Fruit fly (Drosophila melanogaster) whole organism, embryonic: ENCODE measurements around the gene CG10694.

Experiments
- B-H1 ChIP-seq: fragments of 200-800 bp; sonication (Bioruptor generic); IDR thresholded peaks from 3 replicates; pipeline ENCODE4 v1.3.6; 2022; ENCODE audit warnings: missing biosample characterization, missing genetic modification characterization
- CG10565 ChIP-seq: fragments of 200-800 bp; sonication (Bioruptor generic); optimal IDR thresholded peaks from 3 replicates; lab custom pipeline; 2016; ENCODE audit warnings: missing biosample characterization, mild to moderate bottlenecking, missing genetic modification characterization
- CG10979 ChIP-seq: fragments of 200-800 bp; sonication (Bioruptor generic); optimal IDR thresholded peaks from 2 replicates; lab custom pipeline; 2018; ENCODE audit warnings: missing biosample characterization, mild to moderate bottlenecking, missing genetic modification characterization, moderate library complexity
- CG11085 ChIP-seq: fragments of 200-800 bp; sonication (Bioruptor generic); IDR thresholded peaks from 2 replicates; pipeline ENCODE4 v1.3.6; 2022; ENCODE audit warnings: missing biosample characterization, missing genetic modification characterization
- CG11247 ChIP-seq: fragments of 200-800 bp; sonication (Bioruptor generic); IDR thresholded peaks from 2 replicates; pipeline ENCODE4 v1.3.6; 2022; ENCODE audit warnings: missing biosample characterization, missing genetic modification characterization
- CG11560 ChIP-seq: fragments of 200-800 bp; sonication (Bioruptor generic); IDR thresholded peaks from 3 replicates; pipeline ENCODE4 v1.3.6; 2022; ENCODE audit warnings: missing biosample characterization, missing genetic modification characterization
- CG11695 ChIP-seq: fragments of 200-800 bp; sonication (Bioruptor generic); IDR thresholded peaks from 3 replicates; pipeline ENCODE4 v1.3.6; 2022; ENCODE audit warnings: missing biosample characterization, missing genetic modification characterization
- CG12299 ChIP-seq: fragments of 200-800 bp; sonication (Bioruptor generic); optimal IDR thresholded peaks from 2 replicates; lab custom pipeline; 2018; ENCODE audit warnings: missing biosample characterization, mild to moderate bottlenecking, missing genetic modification characterization
- CG14965 ChIP-seq: fragments of 200-800 bp; sonication (Bioruptor generic); optimal IDR thresholded peaks from 2 replicates; lab custom pipeline; 2016; ENCODE audit warnings: missing biosample characterization, missing genetic modification characterization, borderline replicate concordance
- CG15269 ChIP-seq: fragments of 200-800 bp; sonication (Bioruptor generic); optimal IDR thresholded peaks from 2 replicates; lab custom pipeline; 2018; ENCODE audit warnings: missing biosample characterization, mild to moderate bottlenecking, missing genetic modification characterization, moderate library complexity
- CG17385 ChIP-seq: fragments of 200-800 bp; sonication (Bioruptor generic); optimal IDR thresholded peaks from 3 replicates; lab custom pipeline; 2018; ENCODE audit warnings: missing biosample characterization, mild to moderate bottlenecking, missing genetic modification characterization
- CG18599 ChIP-seq: fragments of 200-800 bp; sonication (Bioruptor generic); optimal IDR thresholded peaks from 3 replicates; lab custom pipeline; 2017; ENCODE audit warnings: missing biosample characterization, missing genetic modification characterization, mild to moderate bottlenecking, moderate library complexity, missing genetic modification reagents
- CG2202 ChIP-seq: fragments of 200-800 bp; sonication (Bioruptor generic); optimal IDR thresholded peaks from 2 replicates; lab custom pipeline; 2018; ENCODE audit warnings: missing biosample characterization, mild to moderate bottlenecking, missing genetic modification characterization
- CG2889 ChIP-seq: fragments of 200-800 bp; sonication (Bioruptor generic); IDR thresholded peaks from 3 replicates; pipeline ENCODE4 v1.3.6; 2022; ENCODE audit warnings: missing biosample characterization, missing genetic modification characterization
- CG31388 ChIP-seq: fragments of 200-800 bp; sonication (Bioruptor generic); optimal IDR thresholded peaks from 2 replicates; lab custom pipeline; 2016; ENCODE audit warnings: missing biosample characterization, missing genetic modification characterization
- CG34376 ChIP-seq: fragments of 200-800 bp; sonication (Bioruptor generic); optimal IDR thresholded peaks from 2 replicates; lab custom pipeline; 2018; ENCODE audit warnings: missing biosample characterization, mild to moderate bottlenecking, missing genetic modification characterization
- CG3726 ChIP-seq: fragments of 200-800 bp; sonication (Bioruptor generic); IDR thresholded peaks from 3 replicates; pipeline ENCODE4, ENCODE4 v1.3.6; 2022; ENCODE audit warnings: missing biosample characterization, missing genetic modification characterization
- CG4404 ChIP-seq: fragments of 200-800 bp; sonication (Bioruptor generic); IDR thresholded peaks from 2 replicates; pipeline ENCODE4 v1.3.6; 2022; ENCODE audit warnings: missing biosample characterization, missing genetic modification characterization
- CG6689 ChIP-seq: fragments of 200-800 bp; sonication (Bioruptor generic); IDR thresholded peaks from 2 replicates; pipeline ENCODE4 v1.3.6; 2022; ENCODE audit warnings: missing biosample characterization, missing genetic modification characterization
- CG8359 ChIP-seq: fragments of 200-800 bp; sonication (Bioruptor generic); optimal IDR thresholded peaks from 2 replicates; lab custom pipeline; 2017; ENCODE audit warnings: missing biosample characterization, mild to moderate bottlenecking, missing genetic modification characterization, borderline replicate concordance
- CG9797 ChIP-seq: fragments of 200-800 bp; sonication (Bioruptor generic); optimal IDR thresholded peaks from 3 replicates; lab custom pipeline; 2018; ENCODE audit warnings: missing biosample characterization, mild to moderate bottlenecking, missing genetic modification characterization
- CG9817 ChIP-seq: fragments of 200-800 bp; sonication (Bioruptor generic); optimal IDR thresholded peaks from 2 replicates; lab custom pipeline; 2018; ENCODE audit warnings: missing biosample characterization, mild to moderate bottlenecking, missing genetic modification characterization, moderate library complexity
- CkIIα-i1 ChIP-seq: fragments of 200-800 bp; sonication (Bioruptor generic); IDR thresholded peaks from 2 replicates; pipeline ENCODE4 v1.3.6; 2022; ENCODE audit warnings: missing biosample characterization, missing genetic modification characterization
- HHEX ChIP-seq: fragments of 200-800 bp; sonication (Bioruptor generic); optimal IDR thresholded peaks from 3 replicates; lab custom pipeline; 2017; ENCODE audit warnings: missing biosample characterization, mild to moderate bottlenecking, missing genetic modification characterization, missing genetic modification reagents
- Hand ChIP-seq: fragments of 200-800 bp; sonication (Bioruptor generic); optimal IDR thresholded peaks from 2 replicates; lab custom pipeline; 2017; ENCODE audit warnings: mild to moderate bottlenecking, missing biosample characterization, missing genetic modification reagents, missing genetic modification characterization
- Hmx ChIP-seq: fragments of 200-800 bp; sonication (Bioruptor generic); optimal IDR thresholded peaks from 2 replicates; lab custom pipeline; 2016; ENCODE audit warnings: missing biosample characterization, missing genetic modification characterization
- Lim3 ChIP-seq: fragments of 200-800 bp; sonication (Bioruptor generic); IDR thresholded peaks from 2 replicates; pipeline ENCODE4 v1.3.6; 2022; ENCODE audit warnings: missing biosample characterization, missing genetic modification characterization
- Mad ChIP-seq: fragments of 200-800 bp; sonication (Bioruptor generic); optimal IDR thresholded peaks from 2 replicates; lab custom pipeline; 2016; ENCODE audit warnings: missing biosample characterization, missing genetic modification characterization
- Nf-YA ChIP-seq: fragments of 200-800 bp; sonication (Bioruptor generic); IDR thresholded peaks from 2 replicates; pipeline ENCODE4 v1.3.6; 2022; ENCODE audit warnings: missing biosample characterization, missing genetic modification characterization
- NfI ChIP-seq: fragments of 200-800 bp; sonication (Bioruptor generic); optimal IDR thresholded peaks from 3 replicates; lab custom pipeline; 2018; ENCODE audit warnings: missing biosample characterization, mild to moderate bottlenecking, missing genetic modification characterization, moderate library complexity
- Opbp ChIP-seq: fragments of 200-800 bp; sonication (Bioruptor generic); IDR thresholded peaks from 3 replicates; pipeline ENCODE4 v1.3.6; 2022; ENCODE audit warnings: missing biosample characterization, missing genetic modification characterization; ENCODE audit not compliant: partially characterized antibody
- PHDP ChIP-seq: fragments of 200-800 bp; sonication (Bioruptor generic); optimal IDR thresholded peaks from 3 replicates; lab custom pipeline; 2018; ENCODE audit warnings: missing biosample characterization, mild to moderate bottlenecking, missing genetic modification characterization, moderate library complexity
- Ptx1 ChIP-seq: fragments of 200-800 bp; sonication (Bioruptor generic); IDR thresholded peaks from 2 replicates; pipeline ENCODE4 v1.3.6; 2022; ENCODE audit warnings: missing biosample characterization, missing genetic modification characterization
- Taf1 ChIP-seq: fragments of 200-800 bp; sonication (Bioruptor generic); IDR thresholded peaks from 2 replicates; pipeline ENCODE4 v1.3.6; 2022; ENCODE audit warnings: missing biosample characterization, missing genetic modification characterization
- Usf ChIP-seq: fragments of 200-800 bp; sonication (Bioruptor generic); optimal IDR thresholded peaks from 2 replicates; lab custom pipeline; 2017; ENCODE audit warnings: missing genotype, missing biosample characterization, missing genetic modification characterization
- abd-A ChIP-seq: fragments of 200-800 bp; sonication (Bioruptor generic); optimal IDR thresholded peaks from 3 replicates; lab custom pipeline; 2019; ENCODE audit warnings: missing biosample characterization, mild to moderate bottlenecking, missing genetic modification characterization, moderate library complexity
- az2 ChIP-seq: fragments of 200-800 bp; sonication (Bioruptor generic); optimal IDR thresholded peaks from 3 replicates; lab custom pipeline; 2016; ENCODE audit warnings: missing biosample characterization, missing genetic modification characterization
- bab2 ChIP-seq: fragments of 200-800 bp; sonication (Bioruptor generic); optimal IDR thresholded peaks from 2 replicates; lab custom pipeline; 2016; ENCODE audit warnings: missing biosample characterization, missing genetic modification characterization
- bbx ChIP-seq: fragments of 200-800 bp; sonication (Bioruptor generic); IDR thresholded peaks from 2 replicates; pipeline ENCODE4 v1.3.6; 2022; ENCODE audit warnings: missing biosample characterization, missing genetic modification characterization; ENCODE audit not compliant: partially characterized antibody
- chm ChIP-seq: fragments of 200-800 bp; sonication (Bioruptor generic); IDR thresholded peaks from 2 replicates; pipeline ENCODE4 v1.3.6; 2022; ENCODE audit warnings: missing biosample characterization, missing genetic modification characterization
- dm ChIP-seq: fragments of 200-800 bp; sonication (Bioruptor generic); optimal IDR thresholded peaks from 3 replicates; lab custom pipeline; 2016; ENCODE audit warnings: missing biosample characterization, missing genetic modification characterization
- dmrt99B ChIP-seq: fragments of 200-800 bp; sonication (Bioruptor generic); optimal IDR thresholded peaks from 2 replicates; lab custom pipeline; 2018; ENCODE audit warnings: missing biosample characterization, mild to moderate bottlenecking, missing genetic modification characterization, moderate library complexity
- grn ChIP-seq: fragments of 200-800 bp; sonication (Bioruptor generic); optimal IDR thresholded peaks from 3 replicates; lab custom pipeline; 2017; ENCODE audit warnings: missing biosample characterization, missing genetic modification characterization
- lilli ChIP-seq: fragments of 200-800 bp; sonication (Bioruptor generic); optimal IDR thresholded peaks from 3 replicates; lab custom pipeline; 2016; ENCODE audit warnings: missing biosample characterization, missing genetic modification characterization
- psq ChIP-seq: fragments of 200-800 bp; sonication (Bioruptor generic); optimal IDR thresholded peaks from 2 replicates; lab custom pipeline; 2017; ENCODE audit warnings: missing biosample characterization, missing genetic modification characterization
- rib ChIP-seq: fragments of 200-800 bp; sonication (Bioruptor generic); IDR thresholded peaks from 2 replicates; pipeline ENCODE4 v1.3.6; 2022; ENCODE audit warnings: missing biosample characterization, missing genetic modification characterization
- row ChIP-seq: fragments of 200-800 bp; sonication (Bioruptor generic); IDR thresholded peaks from 3 replicates; pipeline ENCODE4 v1.3.6; 2022; ENCODE audit warnings: missing biosample characterization, missing genetic modification characterization
- scrt ChIP-seq: fragments of 200-800 bp; sonication (Bioruptor generic); optimal IDR thresholded peaks from 2 replicates; lab custom pipeline; 2018; ENCODE audit warnings: missing biosample characterization, mild to moderate bottlenecking, missing genetic modification characterization, moderate library complexity
- sima ChIP-seq: fragments of 200-800 bp; sonication (Bioruptor generic); optimal IDR thresholded peaks from 2 replicates; lab custom pipeline; 2016; ENCODE audit warnings: missing biosample characterization, missing genetic modification characterization
- tin ChIP-seq: fragments of 200-800 bp; sonication (Bioruptor generic); optimal IDR thresholded peaks from 3 replicates; lab custom pipeline; 2016; ENCODE audit warnings: missing biosample characterization, missing genetic modification characterization
- unc-4 ChIP-seq: fragments of 200-800 bp; sonication (Bioruptor generic); IDR thresholded peaks from 2 replicates; pipeline ENCODE4 v1.3.6; 2022; ENCODE audit warnings: missing biosample characterization, missing genetic modification characterization; ENCODE audit not compliant: partially characterized antibody

Gene CG10694

dm6 chr3R:24091653-24092052 lies 15.5 kb upstream of the CG10694 start (continued):
- TF ChIP-seq CG11085 (GFP tag; lab: Robert Waterston, UW) (no peak), CG12299 (tag; lab: Kevin White, UChicago) (no peak), sima (GFP tag; lab: Kevin White, UChicago) (no peak), CG34376 (GFP tag; lab: Kevin White, UChicago) (no peak), Hand (GFP tag; lab: Kevin White, UChicago) (peak; percentile 31), tin (GFP tag; lab: Kevin White, UChicago) (no peak), CG17385 (GFP tag; lab: Kevin White, UChicago) (peak; percentile 14), CG3726 (GFP tag; lab: Robert Waterston, UW) (no peak), CG14965 (GFP tag; lab: Kevin White, UChicago) (no peak), Ptx1 (GFP tag; lab: Robert Waterston, UW) (peak; percentile 37; the same call in 1 of the 2 replicates), B-H1 (GFP tag; lab: Robert Waterston, UW) (no peak), CG9817 (tag; lab: Kevin White, UChicago) (no peak), az2 (no peak), CG9797 (GFP tag; lab: Kevin White, UChicago) (no peak), bab2 (no peak), abd-A (tag; lab: Kevin White, UChicago) (no peak), PHDP (tag; lab: Kevin White, UChicago) (peak; percentile 39), CG11560 (no peak), lilli (GFP tag; lab: Kevin White, UChicago) (peak; percentile 45), CG6689 (GFP tag; lab: Robert Waterston, UW) (0 out of 2 replicates have a peak, but pooled peaks have one; percentile 21), Lim3 (GFP tag; lab: Robert Waterston, UW) (no peak), Usf (GFP tag; lab: Kevin White, UChicago) (no peak), CG10979 (tag; lab: Kevin White, UChicago) (no peak), HHEX (GFP tag; lab: Kevin White, UChicago) (peak; percentile 1), CG8359 (GFP tag; lab: Kevin White, UChicago) (no peak), Taf1 (0 out of 2 replicates have a peak, but pooled peaks have one; percentile 12), dm (GFP tag; lab: Kevin White, UChicago) (no peak), Nf-YA (GFP tag; lab: Robert Waterston, UW) (no peak), grn (GFP tag; lab: Kevin White, UChicago) (no peak), Opbp (GFP tag; lab: Robert Waterston, UW) (no peak), chm (GFP tag; lab: Robert Waterston, UW) (no peak), CG31388 (GFP tag; lab: Kevin White, UChicago) (no peak), CG4404 (GFP tag; lab: Robert Waterston, UW) (no peak), CkIIα-i1 (GFP tag; lab: Robert Waterston, UW) (no peak), psq (GFP tag; lab: Kevin White, UChicago) (no peak), CG11695 (GFP tag; lab: Robert Waterston, UW) (peak; percentile 18; the same call in 1 of the 3 replicates), CG18599 (GFP tag; lab: Kevin White, UChicago) (peak; percentile 77), unc-4 (GFP tag; lab: Robert Waterston, UW) (no peak), CG15269 (peak; percentile 17), bbx (GFP tag; lab: Robert Waterston, UW) (no peak), Mad (GFP tag; lab: Kevin White, UChicago) (no peak), row (GFP tag; lab: Robert Waterston, UW) (peak; percentile 59; the same call in 2 of the 3 replicates), NfI (no peak), rib (GFP tag; lab: Robert Waterston, UW) (no peak), CG10565 (no peak), Hmx (no peak), CG2889 (no peak), CG2202 (tag; lab: Kevin White, UChicago) (no peak), CG11247 (GFP tag; lab: Robert Waterston, UW) (no peak), dmrt99B (tag; lab: Kevin White, UChicago) (peak; percentile 21), scrt (peak; percentile 33)
